Fruit fly (Drosophila melanogaster) whole organism, embryonic: ENCODE measurements around the gene CG4004.

Source experiments
- Asciz ChIP-seq: fragments of 200-800 bp; sonication (Bioruptor generic); optimal IDR thresholded peaks from 2 replicates; lab custom pipeline; 2017; ENCODE audit warnings: missing biosample characterization, mild to moderate bottlenecking, missing genetic modification characterization, missing genetic modification reagents
- CG10959 ChIP-seq: fragments of 200-800 bp; sonication (Bioruptor generic); IDR thresholded peaks from 2 replicates; pipeline ENCODE4 v1.3.6; 2022; ENCODE audit warnings: missing biosample characterization, missing genetic modification characterization
- CG1603 ChIP-seq: fragments of 200-800 bp; sonication (Bioruptor generic); optimal IDR thresholded peaks from 2 replicates; lab custom pipeline; 2019; ENCODE audit warnings: missing biosample characterization, mild to moderate bottlenecking, missing genetic modification characterization, moderate library complexity
- CG1647 ChIP-seq: fragments of 200-800 bp; sonication (Bioruptor generic); optimal IDR thresholded peaks from 3 replicates; lab custom pipeline; 2016; ENCODE audit warnings: missing biosample characterization, missing genetic modification characterization
- CG17328 ChIP-seq: fragments of 200-800 bp; sonication (Bioruptor generic); IDR thresholded peaks from 2 replicates; pipeline ENCODE4 v1.3.6; 2022; ENCODE audit warnings: missing biosample characterization, missing genetic modification characterization
- CG17829 ChIP-seq: fragments of 200-800 bp; optimal IDR thresholded peaks from 2 replicates; lab custom pipeline; 2019; ENCODE audit warnings: missing biosample characterization, mild to moderate bottlenecking, missing genetic modification characterization, moderate library complexity
- CG2712 ChIP-seq: fragments of 200-800 bp; optimal IDR thresholded peaks from 3 replicates; lab custom pipeline; 2019; ENCODE audit warnings: missing biosample characterization, mild to moderate bottlenecking, missing genetic modification characterization, moderate library complexity
- CG32532 ChIP-seq: fragments of 200-800 bp; sonication (Bioruptor generic); IDR thresholded peaks from 2 replicates; pipeline ENCODE4 v1.3.6; 2022; ENCODE audit warnings: missing biosample characterization, missing genetic modification characterization
- CG4730 ChIP-seq: fragments of 200-800 bp; sonication (Bioruptor generic); IDR thresholded peaks from 2 replicates; pipeline ENCODE4 v1.3.6; 2022; ENCODE audit warnings: missing biosample characterization, missing genetic modification characterization
- CG6854 ChIP-seq: fragments of 200-800 bp; sonication (Bioruptor generic); optimal IDR thresholded peaks from 3 replicates; lab custom pipeline; 2017; ENCODE audit warnings: missing biosample characterization, mild to moderate bottlenecking, missing genetic modification characterization
- CG7271 ChIP-seq: fragments of 200-800 bp; sonication (Bioruptor generic); optimal IDR thresholded peaks from 2 replicates; lab custom pipeline; 2018; ENCODE audit warnings: missing biosample characterization, mild to moderate bottlenecking, missing genetic modification characterization, moderate library complexity
- CG7839 ChIP-seq: fragments of 200-800 bp; sonication (Bioruptor generic); optimal IDR thresholded peaks from 3 replicates; lab custom pipeline; 2018; ENCODE audit warnings: missing biosample characterization, mild to moderate bottlenecking, missing genetic modification characterization, moderate library complexity
- CG7928 ChIP-seq: fragments of 200-800 bp; sonication (Bioruptor generic); optimal IDR thresholded peaks from 2 replicates; lab custom pipeline; 2017; ENCODE audit warnings: missing biosample characterization, mild to moderate bottlenecking, missing genetic modification characterization
- CG7987 ChIP-seq: fragments of 200-800 bp; sonication (Bioruptor generic); optimal IDR thresholded peaks from 2 replicates; lab custom pipeline; 2018; ENCODE audit warnings: missing biosample characterization, mild to moderate bottlenecking, missing genetic modification characterization, moderate library complexity
- CG8089 ChIP-seq: fragments of 200-800 bp; sonication (Bioruptor generic); optimal IDR thresholded peaks from 3 replicates; lab custom pipeline; 2016; ENCODE audit warnings: missing biosample characterization, missing genetic modification characterization
- CrebB ChIP-seq: fragments of 200-800 bp; sonication (Bioruptor generic); optimal IDR thresholded peaks from 3 replicates; lab custom pipeline; 2018; ENCODE audit warnings: missing biosample characterization, mild to moderate bottlenecking, missing genetic modification characterization
- ERR ChIP-seq: fragments of 200-800 bp; sonication (Bioruptor generic); optimal IDR thresholded peaks from 2 replicates; lab custom pipeline; 2016; ENCODE audit warnings: missing biosample characterization, missing genetic modification characterization
- Fer1 ChIP-seq: fragments of 200-800 bp; sonication (Bioruptor generic); optimal IDR thresholded peaks from 2 replicates; lab custom pipeline; 2017; ENCODE audit warnings: missing biosample characterization, mild to moderate bottlenecking, missing genetic modification characterization
- Fer3 ChIP-seq: fragments of 200-800 bp; sonication (Bioruptor generic); optimal IDR thresholded peaks from 2 replicates; lab custom pipeline; 2018; ENCODE audit warnings: missing biosample characterization, mild to moderate bottlenecking, missing genetic modification characterization, moderate library complexity
- HLHmδ ChIP-seq: fragments of 200-800 bp; sonication (Bioruptor generic); optimal IDR thresholded peaks from 2 replicates; lab custom pipeline; 2018; ENCODE audit warnings: missing biosample characterization, mild to moderate bottlenecking, missing genetic modification characterization, moderate library complexity
- Lhr ChIP-seq: fragments of 200-800 bp; sonication (Bioruptor generic); optimal IDR thresholded peaks from 3 replicates; lab custom pipeline; 2017; ENCODE audit warnings: mild to moderate bottlenecking, missing biosample characterization, missing genetic modification reagents, missing genetic modification characterization
- NC2β ChIP-seq: fragments of 200-800 bp; sonication (Bioruptor generic); optimal IDR thresholded peaks from 2 replicates; lab custom pipeline; 2016; ENCODE audit warnings: missing biosample characterization, missing genetic modification characterization
- Oaz ChIP-seq: fragments of 200-800 bp; sonication (Bioruptor generic); IDR thresholded peaks from 2 replicates; pipeline ENCODE4 v1.3.6; 2022; ENCODE audit warnings: missing biosample characterization, missing genetic modification characterization
- Sry-β ChIP-seq: fragments of 200-800 bp; sonication (Bioruptor generic); optimal IDR thresholded peaks from 2 replicates; lab custom pipeline; 2018; ENCODE audit warnings: missing biosample characterization, mild to moderate bottlenecking, missing genetic modification characterization, moderate library complexity
- Stat92E ChIP-seq, 3 experiments: fragments of >200 bp in 2 of 3; fragments of 200-800 bp in 1 of 3; sonication (Bioruptor generic) in 1 of 3; optimal IDR thresholded peaks; 2 replicates each; lab custom pipeline; 2017 to 2019; ENCODE audit warnings: missing biosample characterization in 3 of 3, missing genetic modification characterization in 3 of 3, mild to moderate bottlenecking in 1 of 3, moderate library complexity in 1 of 3
- TFAM ChIP-seq: fragments of 200-800 bp; sonication (Bioruptor generic); optimal IDR thresholded peaks from 2 replicates; lab custom pipeline; 2017; ENCODE audit warnings: missing biosample characterization, missing genetic modification characterization, inconsistent platforms
- Xrp1 ChIP-seq: fragments of 200-800 bp; sonication (Bioruptor generic); IDR thresholded peaks from 2 replicates; pipeline ENCODE4 v1.3.6; 2022; ENCODE audit warnings: missing biosample characterization, missing genetic modification characterization
- ac ChIP-seq: fragments of 200-800 bp; sonication (Bioruptor generic); optimal IDR thresholded peaks from 3 replicates; lab custom pipeline; 2017; ENCODE audit warnings: missing biosample characterization, mild to moderate bottlenecking, missing genetic modification characterization
- da ChIP-seq: fragments of 200-800 bp; sonication (Bioruptor generic); optimal IDR thresholded peaks from 2 replicates; lab custom pipeline; 2016; ENCODE audit warnings: missing biosample characterization, missing genetic modification characterization
- dmrt11E ChIP-seq: fragments of 200-800 bp; sonication (Bioruptor generic); optimal IDR thresholded peaks from 3 replicates; lab custom pipeline; 2018; ENCODE audit warnings: missing biosample characterization, mild to moderate bottlenecking, missing genetic modification characterization, moderate library complexity
- dysf ChIP-seq: fragments of 200-800 bp; sonication (Bioruptor generic); IDR thresholded peaks from 3 replicates; pipeline ENCODE4 v1.3.6; 2022; ENCODE audit warnings: missing biosample characterization, missing genetic modification characterization
- fru ChIP-seq: fragments of >200 bp; optimal IDR thresholded peaks from 2 replicates; lab custom pipeline; 2017
- ftz-f1 ChIP-seq: fragments of 200-800 bp; sonication (Bioruptor generic); optimal IDR thresholded peaks from 2 replicates; lab custom pipeline; 2016; ENCODE audit warnings: missing biosample characterization, missing genetic modification characterization
- gfzf ChIP-seq: fragments of 200-800 bp; sonication (Bioruptor generic); optimal IDR thresholded peaks from 2 replicates; lab custom pipeline; 2016; ENCODE audit warnings: missing biosample characterization, mild to moderate bottlenecking, missing genetic modification characterization, moderate library complexity
- hkb ChIP-seq, 2 experiments: fragments of 200-800 bp in 1 of 2; fragments of >200 bp in 1 of 2; sonication (Bioruptor generic) in 1 of 2; IDR thresholded peaks in 1 of 2; optimal IDR thresholded peaks in 1 of 2; 2 replicates each; pipeline versions ENCODE4 v1.3.6 to Lab custom; 2017 to 2022; ENCODE audit warnings: missing biosample characterization in 1 of 2, missing genetic modification characterization in 1 of 2
- insv ChIP-seq, 2 experiments: fragments of 200-800 bp; sonication (Bioruptor generic); optimal IDR thresholded peaks; 3 replicates each; lab custom pipeline; 2016 to 2018; ENCODE audit warnings: missing biosample characterization in 2 of 2, missing genetic modification characterization in 2 of 2
- kay ChIP-seq: fragments of 200-800 bp; sonication (Bioruptor generic); optimal IDR thresholded peaks from 2 replicates; lab custom pipeline; 2016; ENCODE audit warnings: missing biosample characterization, missing genetic modification characterization
- nerfin-2 ChIP-seq: fragments of 200-800 bp; sonication (Bioruptor generic); IDR thresholded peaks from 2 replicates; pipeline ENCODE4 v1.3.6; 2022; ENCODE audit warnings: missing biosample characterization, missing genetic modification characterization; ENCODE audit not compliant: partially characterized antibody
- oc ChIP-seq: fragments of 200-800 bp; sonication (Bioruptor generic); optimal IDR thresholded peaks from 2 replicates; lab custom pipeline; 2018; ENCODE audit warnings: missing biosample characterization, mild to moderate bottlenecking, missing genetic modification characterization, moderate library complexity
- otp ChIP-seq: fragments of 200-800 bp; sonication (Bioruptor generic); IDR thresholded peaks from 3 replicates; pipeline ENCODE4, ENCODE4 v1.3.6; 2022; ENCODE audit warnings: missing biosample characterization, missing genetic modification characterization
- pfk ChIP-seq: fragments of 200-800 bp; sonication (Bioruptor generic); optimal IDR thresholded peaks from 2 replicates; lab custom pipeline; 2018; ENCODE audit warnings: missing biosample characterization, mild to moderate bottlenecking, missing genetic modification characterization, moderate library complexity
- pnt ChIP-seq: fragments of 200-800 bp; sonication (Bioruptor generic); optimal IDR thresholded peaks from 3 replicates; lab custom pipeline; 2016; ENCODE audit warnings: missing biosample characterization, missing genetic modification characterization
- sd ChIP-seq: fragments of 200-800 bp; sonication (Bioruptor generic); optimal IDR thresholded peaks from 3 replicates; lab custom pipeline; 2018; ENCODE audit warnings: missing biosample characterization, mild to moderate bottlenecking, missing genetic modification characterization, moderate library complexity
- sens ChIP-seq: fragments of 200-800 bp; sonication (Bioruptor generic); peaks from one replicate; lab custom pipeline; 2016; ENCODE audit warnings: missing biosample characterization, missing genetic modification characterization
- sens-2 ChIP-seq: fragments of 200-800 bp; sonication (Bioruptor generic); IDR thresholded peaks from 2 replicates; pipeline ENCODE4 v1.3.6; 2022; ENCODE audit warnings: missing biosample characterization, missing genetic modification characterization
- seq ChIP-seq: fragments of 200-800 bp; sonication (Bioruptor generic); IDR thresholded peaks from 2 replicates; pipeline ENCODE4 v1.3.6; 2022; ENCODE audit warnings: missing biosample characterization, missing genetic modification characterization
- stwl ChIP-seq: fragments of 200-800 bp; sonication (Bioruptor generic); optimal IDR thresholded peaks from 3 replicates; lab custom pipeline; 2018; ENCODE audit warnings: missing biosample characterization, mild to moderate bottlenecking, missing genetic modification characterization, moderate library complexity
- unpg ChIP-seq: fragments of 200-800 bp; sonication (Bioruptor generic); optimal IDR thresholded peaks from 3 replicates; lab custom pipeline; 2018; ENCODE audit warnings: missing biosample characterization, mild to moderate bottlenecking, missing genetic modification characterization, moderate library complexity
- vvl ChIP-seq: fragments of 200-800 bp; sonication (Bioruptor generic); IDR thresholded peaks from 2 replicates; pipeline ENCODE4 v1.3.6; 2022; ENCODE audit warnings: missing biosample characterization, missing genetic modification characterization

CG4004 gene

dm6 chrX:12753602-12754347, 9.8 kb downstream of the CG4004 start (continued):
- TF ChIP-seq CG7271 (tag; lab: Kevin White, UChicago) (no peak), stwl (tag; lab: Kevin White, UChicago) (no peak), Xrp1 (GFP tag; lab: Robert Waterston, UW) (no peak; the same call in 1 of the 2 replicates), hkb (optimal IDR thresholded peaks at IDR 0.05; lab: Kevin White, UChicago) (no peak), hkb (GFP tag; IDR thresholded peaks at IDR 0.05; lab: Robert Waterston, UW) (no peak), CG4730 (GFP tag; lab: Robert Waterston, UW) (no peak), Oaz (GFP tag; lab: Robert Waterston, UW) (no peak), NC2β (GFP tag; lab: Kevin White, UChicago) (no peak), da (no peak), CG7928 (GFP tag; lab: Kevin White, UChicago) (no peak), unpg (no peak), CG8089 (no peak), sens (GFP tag; lab: Kevin White, UChicago) (peak; percentile 62), ftz-f1 (no peak), HLHmδ (peak; percentile 27), Fer3 (tag; lab: Kevin White, UChicago) (no peak), vvl (GFP tag; lab: Robert Waterston, UW) (peak; percentile 30; the same call in 1 of the 2 replicates), kay (GFP tag; lab: Kevin White, UChicago) (no peak), dysf (GFP tag; lab: Robert Waterston, UW) (peak; percentile 39; the same call in 1 of the 3 replicates), Lhr (peak; percentile 17), TFAM (GFP tag; lab: Kevin White, UChicago) (no peak), Fer1 (GFP tag; lab: Kevin White, UChicago) (no peak), CG6854 (GFP tag; lab: Kevin White, UChicago) (no peak), pnt (GFP tag; lab: Kevin White, UChicago) (no peak), nerfin-2 (GFP tag; lab: Robert Waterston, UW) (no peak), Asciz (GFP tag; lab: Kevin White, UChicago) (no peak), Stat92E (GFP tag; optimal IDR thresholded peaks at IDR 0.05; lab: Kevin White, UChicago) (no peak), CG17328 (GFP tag; lab: Robert Waterston, UW) (no peak), Sry-β (GFP tag; lab: Kevin White, UChicago) (no peak), CG7987 (GFP tag; lab: Kevin White, UChicago) (no peak), CG1647 (GFP tag; lab: Kevin White, UChicago) (no peak), sd (peak; percentile 93), oc (tag; lab: Kevin White, UChicago) (peak; percentile 89), fru (lab: Kevin White, UChicago) (no peak), insv (GFP tag; optimal IDR thresholded peaks at IDR 0.05; lab: Kevin White, UChicago) (no peak), dmrt11E (no peak), ac (GFP tag; lab: Kevin White, UChicago) (no peak), seq (GFP tag; lab: Robert Waterston, UW) (no peak), otp (peak; percentile 64), ERR (GFP tag; lab: Kevin White, UChicago) (no peak), CG32532 (peak; percentile 22; the same call in 1 of the 2 replicates), CG7839 (tag; lab: Kevin White, UChicago) (no peak), CG1603 (peak; percentile 17), CG2712 (no peak), pfk (GFP tag; lab: Kevin White, UChicago) (no peak), sens-2 (GFP tag; lab: Robert Waterston, UW) (no peak), CG10959 (GFP tag; lab: Robert Waterston, UW) (no peak), gfzf (GFP tag; lab: Kevin White, UChicago) (no peak), CrebB (no peak), CG17829 (tag; lab: Kevin White, UChicago) (no peak)
